Fruit fly (Drosophila melanogaster) whole organism, adult: Measurements from ENCODE around the gene CG11790.

Experiments used
- CG11617 ChIP-seq: fragments of 200-800 bp; sonication (Bioruptor generic); optimal IDR thresholded peaks from 2 replicates; lab custom pipeline; 2017; ENCODE audit warnings: mild to moderate bottlenecking, missing biosample characterization, missing genetic modification reagents, missing genetic modification characterization
- CG12768 ChIP-seq: fragments of 200-800 bp; sonication (Bioruptor generic); optimal IDR thresholded peaks from 2 replicates; lab custom pipeline; 2017; ENCODE audit warnings: missing biosample characterization, missing genetic modification characterization, mild to moderate bottlenecking, moderate library complexity, missing genetic modification reagents
- CG14711 ChIP-seq: fragments of 200-800 bp; sonication (Bioruptor generic); optimal IDR thresholded peaks from 2 replicates; lab custom pipeline; 2018; ENCODE audit warnings: missing biosample characterization, mild to moderate bottlenecking, missing genetic modification characterization, moderate library complexity
- CG1620 ChIP-seq: fragments of 200-800 bp; sonication (Bioruptor generic); optimal IDR thresholded peaks from 2 replicates; lab custom pipeline; 2016; ENCODE audit warnings: missing biosample characterization, missing genetic modification characterization
- CG33017 ChIP-seq: fragments of 200-800 bp; sonication (Bioruptor generic); optimal IDR thresholded peaks from 2 replicates; lab custom pipeline; 2018; ENCODE audit warnings: missing biosample characterization, mild to moderate bottlenecking, missing genetic modification characterization, moderate library complexity
- CG5204 ChIP-seq: fragments of 200-800 bp; sonication (Bioruptor generic); optimal IDR thresholded peaks from 2 replicates; lab custom pipeline; 2016; ENCODE audit warnings: missing biosample characterization, missing genetic modification characterization
- CG7045 ChIP-seq: fragments of 200-800 bp; sonication (Bioruptor generic); optimal IDR thresholded peaks from 2 replicates; lab custom pipeline; 2017; ENCODE audit warnings: missing biosample characterization, mild to moderate bottlenecking, missing genetic modification characterization
- CG7101 ChIP-seq: fragments of 200-800 bp; sonication (Bioruptor generic); optimal IDR thresholded peaks from 2 replicates; lab custom pipeline; 2018; ENCODE audit warnings: missing biosample characterization, mild to moderate bottlenecking, missing genetic modification characterization, moderate library complexity
- Clk ChIP-seq: fragments of 200-800 bp; sonication (Bioruptor generic); optimal IDR thresholded peaks from 2 replicates; lab custom pipeline; 2017; ENCODE audit warnings: missing biosample characterization, missing genetic modification characterization
- Crg-1 ChIP-seq: fragments of 200-800 bp; sonication (Bioruptor generic); optimal IDR thresholded peaks from 2 replicates; lab custom pipeline; 2016; ENCODE audit warnings: missing biosample characterization, missing genetic modification characterization
- Hr96 ChIP-seq: fragments of 200-800 bp; sonication (Bioruptor generic); optimal IDR thresholded peaks from 2 replicates; lab custom pipeline; 2016; ENCODE audit warnings: missing biosample characterization, missing genetic modification characterization
- Mnt ChIP-seq: fragments of 200-800 bp; sonication (Bioruptor generic); optimal IDR thresholded peaks from 2 replicates; lab custom pipeline; 2016; ENCODE audit warnings: missing biosample characterization, mild to moderate bottlenecking, missing genetic modification characterization
- bab1 ChIP-seq: fragments of 200-800 bp; sonication (Bioruptor generic); optimal IDR thresholded peaks from 3 replicates; lab custom pipeline; 2019; ENCODE audit warnings: missing biosample characterization, mild to moderate bottlenecking, missing genetic modification characterization, moderate library complexity
- cic ChIP-seq: fragments of 200-800 bp; sonication (Bioruptor generic); optimal IDR thresholded peaks from 2 replicates; lab custom pipeline; 2017; ENCODE audit warnings: missing biosample characterization, mild to moderate bottlenecking, missing genetic modification characterization, moderate library complexity
- cnc ChIP-seq, 2 experiments: fragments of >200 bp; optimal IDR thresholded peaks; 2 replicates each; lab custom pipeline; 2017
- kay ChIP-seq: fragments of 200-800 bp; sonication (Bioruptor generic); peaks from one replicate; lab custom pipeline; 2016; ENCODE audit warnings: missing biosample characterization, missing genetic modification characterization, borderline replicate concordance
- ovo ChIP-seq: fragments of 200-800 bp; sonication (Bioruptor generic); optimal IDR thresholded peaks from 2 replicates; lab custom pipeline; 2016; ENCODE audit warnings: missing biosample characterization, missing genetic modification characterization
- pad ChIP-seq: fragments of 200-800 bp; sonication (Bioruptor generic); optimal IDR thresholded peaks from 3 replicates; lab custom pipeline; 2017; ENCODE audit warnings: missing biosample characterization, missing genetic modification characterization, mild to moderate bottlenecking, moderate library complexity, missing genetic modification reagents
- tj ChIP-seq: fragments of 200-800 bp; sonication (Bioruptor generic); optimal IDR thresholded peaks from 3 replicates; lab custom pipeline; 2017; ENCODE audit warnings: missing biosample characterization, mild to moderate bottlenecking, missing genetic modification characterization, moderate library complexity
- toe ChIP-seq: fragments of 200-800 bp; sonication (Bioruptor generic); optimal IDR thresholded peaks from 2 replicates; lab custom pipeline; 2016; ENCODE audit warnings: missing biosample characterization, missing genetic modification characterization

The CG11790 gene

dm6 chr3R:25036644-25037043, 10.9 kb upstream of the CG11790 start, which contains the start of gene CG31115:
Gene CG31115 (plus strand): TSS chr3R:25036944.
- TF ChIP-seq CG1620 (GFP tag; lab: Kevin White, UChicago) (no peak), CG5204 (no peak), CG7045 (no peak), CG11617 (GFP tag; lab: Kevin White, UChicago) (no peak), Crg-1 (GFP tag; lab: Kevin White, UChicago) (no peak), kay (no peak), tj (GFP tag; lab: Kevin White, UChicago) (no peak), CG7101 (tag; lab: Kevin White, UChicago) (no peak), Hr96 (GFP tag; lab: Kevin White, UChicago) (no peak), cnc (optimal IDR thresholded peaks at IDR 0.05; lab: Kevin White, UChicago) (no peak), Mnt (GFP tag; lab: Kevin White, UChicago) (no peak), bab1 (GFP tag; lab: Kevin White, UChicago) (no peak), pad (GFP tag; lab: Kevin White, UChicago) (no peak), CG14711 (no peak), toe (no peak), ovo (GFP tag; lab: Kevin White, UChicago) (no peak), Clk (GFP tag; lab: Kevin White, UChicago) (no peak), CG12768 (GFP tag; lab: Kevin White, UChicago) (no peak), CG33017 (tag; lab: Kevin White, UChicago) (no peak)

DNA sequence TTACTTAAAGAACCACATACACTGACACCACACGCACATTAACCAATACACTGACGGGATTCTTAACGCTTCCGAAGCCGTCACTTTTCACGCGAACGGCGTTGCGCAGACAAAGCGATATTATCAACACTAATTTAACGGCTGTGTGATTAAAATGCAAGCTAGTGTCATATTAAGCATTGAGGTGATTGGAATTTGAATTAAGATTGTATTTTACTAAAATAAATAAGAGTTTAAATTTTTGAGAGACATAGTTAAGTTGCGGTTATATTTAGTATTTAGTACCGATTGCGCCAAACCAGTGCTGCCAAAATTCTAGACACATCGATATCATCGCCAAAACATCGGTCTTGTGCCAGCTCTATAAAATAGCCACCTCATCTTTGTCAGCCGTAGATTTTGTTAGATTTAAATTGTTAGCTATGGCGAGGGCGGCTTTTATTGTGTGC, 8.5 kb upstream of the CG11790 start, which contains the start of the genes Ythdf and bai:
Gene Ythdf (minus strand): TSS at position 222 of the 449 bp plus-strand sequence.
Gene bai (plus strand): TSS at position 347 of the 449 bp plus-strand sequence.
- TF ChIP-seq toe (no peak), Hr96 (GFP tag; lab: Kevin White, UChicago) (no peak), CG5204 (no peak), cic (GFP tag; lab: Kevin White, UChicago) (no peak), CG33017 (tag; lab: Kevin White, UChicago) (no peak), CG1620 (GFP tag; lab: Kevin White, UChicago) (peak; percentile 65), tj (GFP tag; lab: Kevin White, UChicago) (no peak), CG7101 (tag; lab: Kevin White, UChicago) (peak; percentile 40), kay (no peak), CG12768 (GFP tag; lab: Kevin White, UChicago) (peak; percentile 1), CG7045 (no peak), Mnt (GFP tag; lab: Kevin White, UChicago) (peak; percentile 58), Clk (GFP tag; lab: Kevin White, UChicago) (peak; percentile 30), ovo (GFP tag; lab: Kevin White, UChicago) (no peak), Crg-1 (GFP tag; lab: Kevin White, UChicago) (peak; percentile 35), CG11617 (GFP tag; lab: Kevin White, UChicago) (peak; percentile 46), bab1 (GFP tag; lab: Kevin White, UChicago) (peak; percentile 30), CG14711 (peak; percentile 25), cnc (optimal IDR thresholded peaks at IDR 0.05; lab: Kevin White, UChicago) (no peak), pad (GFP tag; lab: Kevin White, UChicago) (peak; percentile 55)

DNA sequence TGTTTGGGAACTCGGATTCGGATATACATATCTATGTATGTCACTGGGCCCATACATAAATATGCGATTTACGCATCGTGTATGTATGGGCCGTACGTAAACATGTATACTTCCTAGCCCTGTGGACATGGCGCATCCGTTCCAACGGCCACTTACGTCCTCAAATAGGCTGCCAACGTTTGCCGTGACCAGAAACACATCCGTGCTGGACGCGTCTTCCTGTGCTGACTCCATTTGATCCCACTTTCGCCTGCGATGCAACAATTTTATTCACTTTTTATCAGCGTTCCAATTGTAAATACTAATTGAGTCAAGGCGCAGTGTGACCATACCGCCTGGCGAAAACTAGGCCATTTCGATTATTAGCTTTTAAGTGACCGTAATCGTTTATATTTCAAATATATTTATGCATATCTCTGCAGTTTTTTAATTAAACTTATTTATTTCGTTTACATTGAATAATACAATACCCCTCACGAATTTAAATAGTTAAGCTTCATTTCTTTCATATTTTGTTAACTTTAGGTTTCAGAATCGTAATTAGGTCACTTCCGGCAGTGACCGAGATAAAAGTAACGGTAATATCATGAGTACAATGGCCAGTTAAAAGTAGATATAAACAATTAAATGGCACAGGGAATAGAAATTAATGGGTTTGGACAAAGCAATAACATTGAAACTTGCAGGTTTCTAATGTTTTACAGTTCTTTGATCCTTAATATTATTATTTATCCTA, 2.5 kb upstream of the CG11790 start, which contains the start of gene 5PtaseI:
Gene 5PtaseI (minus strand): TSS at position 336 of the 736 bp plus-strand sequence.
- TF ChIP-seq ovo (GFP tag; lab: Kevin White, UChicago) (no peak), Hr96 (GFP tag; lab: Kevin White, UChicago) (no peak), CG11617 (GFP tag; lab: Kevin White, UChicago) (no peak), bab1 (GFP tag; lab: Kevin White, UChicago) (peak; percentile 14), cic (GFP tag; lab: Kevin White, UChicago) (no peak), Mnt (GFP tag; lab: Kevin White, UChicago) (no peak), toe (no peak), CG1620 (GFP tag; lab: Kevin White, UChicago) (no peak), pad (GFP tag; lab: Kevin White, UChicago) (no peak), Clk (GFP tag; lab: Kevin White, UChicago) (no peak), Crg-1 (GFP tag; lab: Kevin White, UChicago) (no peak), cnc (optimal IDR thresholded peaks at IDR 0.05; lab: Kevin White, UChicago) (no peak), kay (no peak), CG7101 (tag; lab: Kevin White, UChicago) (no peak), CG33017 (tag; lab: Kevin White, UChicago) (no peak), tj (GFP tag; lab: Kevin White, UChicago) (peak; percentile 86)

DNA sequence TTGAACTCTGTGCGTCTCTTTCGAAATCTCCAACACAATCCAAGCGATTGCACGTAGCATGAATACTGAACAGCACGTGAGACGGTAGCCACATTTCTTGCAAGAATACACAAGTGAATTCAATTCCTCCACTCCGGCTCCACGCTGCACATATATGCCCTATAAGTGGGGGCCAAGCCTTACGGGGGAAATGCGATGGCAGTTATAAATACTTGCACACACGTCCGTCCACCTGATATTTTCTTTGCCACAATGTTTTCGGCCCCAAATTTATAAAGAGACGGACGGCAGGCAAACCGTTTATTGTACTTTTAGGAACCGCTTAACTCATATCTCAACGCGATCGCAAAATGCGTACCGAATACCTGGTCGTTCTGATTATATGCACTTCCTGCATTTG, 1.5 kb upstream of the CG11790 start, which contains the start of gene CG11786:
Gene CG11786 (plus strand): TSS at position 301 of the 400 bp plus-strand sequence.
- TF ChIP-seq Clk (GFP tag; lab: Kevin White, UChicago) (no peak), cnc (optimal IDR thresholded peaks at IDR 0.05; lab: Kevin White, UChicago) (no peak), CG11617 (GFP tag; lab: Kevin White, UChicago) (no peak), CG5204 (no peak), Hr96 (GFP tag; lab: Kevin White, UChicago) (no peak), toe (no peak), CG33017 (tag; lab: Kevin White, UChicago) (no peak), ovo (GFP tag; lab: Kevin White, UChicago) (no peak), bab1 (GFP tag; lab: Kevin White, UChicago) (no peak), Crg-1 (GFP tag; lab: Kevin White, UChicago) (no peak), tj (GFP tag; lab: Kevin White, UChicago) (no peak), CG7045 (no peak)

DNA sequence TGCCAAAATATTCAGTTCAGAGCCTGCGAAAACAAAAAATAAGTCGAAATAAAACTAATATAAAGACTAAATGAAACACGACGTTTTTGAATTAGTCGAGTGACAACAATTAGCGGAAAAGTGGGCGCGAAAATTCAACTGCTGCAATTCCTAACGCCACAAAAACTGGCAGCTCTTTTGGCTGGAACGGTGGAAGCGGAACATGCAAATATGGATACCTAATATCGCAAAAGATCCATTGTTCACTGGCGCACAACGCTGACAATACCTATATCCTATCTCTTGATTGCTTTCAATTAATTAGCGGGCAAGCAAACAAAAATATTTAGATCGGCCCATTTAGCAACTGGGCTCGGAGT, 1.9 kb downstream of the CG11790 start, which contains the start of gene CG11791:
Gene CG11791 (plus strand): TSS at position 234 of the 359 bp plus-strand sequence.
- TF ChIP-seq CG33017 (tag; lab: Kevin White, UChicago) (no peak), cnc (optimal IDR thresholded peaks at IDR 0.05; lab: Kevin White, UChicago) (no peak), CG5204 (no peak), Hr96 (GFP tag; lab: Kevin White, UChicago) (no peak), tj (GFP tag; lab: Kevin White, UChicago) (no peak), toe (no peak), Clk (GFP tag; lab: Kevin White, UChicago) (no peak), CG14711 (no peak), ovo (GFP tag; lab: Kevin White, UChicago) (no peak), Crg-1 (GFP tag; lab: Kevin White, UChicago) (no peak), CG11617 (GFP tag; lab: Kevin White, UChicago) (no peak), CG1620 (GFP tag; lab: Kevin White, UChicago) (no peak), CG7045 (no peak), bab1 (GFP tag; lab: Kevin White, UChicago) (no peak), CG12768 (GFP tag; lab: Kevin White, UChicago) (no peak), pad (GFP tag; lab: Kevin White, UChicago) (no peak), Mnt (GFP tag; lab: Kevin White, UChicago) (no peak), CG7101 (tag; lab: Kevin White, UChicago) (no peak), kay (no peak), cic (GFP tag; lab: Kevin White, UChicago) (no peak)
